Worm (Caenorhabditis elegans) whole organism, L3 larva: ENCODE data around the gene grd-6.

Experiments used
- R02D3.7 ChIP-seq: fragments of 150-350 bp; optimal IDR thresholded peaks from 2 replicates; lab custom pipeline; 2014; ENCODE audit warnings: missing biosample characterization, missing genetic modification characterization
- ama-1 ChIP-seq: fragments of 150-350 bp; optimal IDR thresholded peaks from 2 replicates; lab custom pipeline; 2018
- ceh-16 ChIP-seq: sonication (generic microtip); optimal IDR thresholded peaks from 2 replicates; lab custom pipeline; 2017; ENCODE audit warnings: missing biosample characterization, missing genetic modification characterization
- daf-12 ChIP-seq: fragments of 150-350 bp; optimal IDR thresholded peaks from 2 replicates; lab custom pipeline; 2014; ENCODE audit warnings: missing biosample characterization, missing genetic modification reagents, missing genetic modification characterization
- egl-5 ChIP-seq: fragments of 150-350 bp; optimal IDR thresholded peaks from 2 replicates; lab custom pipeline; 2017; ENCODE audit warnings: missing biosample characterization, missing genetic modification reagents, missing genetic modification characterization, inconsistent platforms
- nhr-237 ChIP-seq: fragments of 150-350 bp; optimal IDR thresholded peaks from 2 replicates; lab custom pipeline; 2014; ENCODE audit warnings: missing biosample characterization, missing genetic modification characterization
- nhr-76 ChIP-seq: fragments of 150-350 bp; sonication (generic microtip); optimal IDR thresholded peaks from 5 replicates; lab custom pipeline; 2014; ENCODE audit warnings: missing biosample characterization, missing genetic modification characterization
- pqm-1 ChIP-seq: fragments of 150-350 bp; optimal IDR thresholded peaks from 2 replicates; lab custom pipeline; 2017; ENCODE audit warnings: missing biosample characterization, missing genetic modification characterization, inconsistent platforms
- skn-1 ChIP-seq: fragments of 150-350 bp; optimal IDR thresholded peaks from 2 replicates; lab custom pipeline; 2014; ENCODE audit warnings: missing biosample characterization, missing genetic modification characterization

- TF ChIP-seq nhr-237 (tag; lab: Kevin White, UChicago): no peak
- no peak for TF ChIP-seq skn-1 (tag; lab: Kevin White, UChicago)
- TF ChIP-seq ceh-16 (tag; lab: Kevin White, UChicago): no peak
- TF ChIP-seq pqm-1 (tag; lab: Kevin White, UChicago): no peak
- TF ChIP-seq R02D3.7 (tag; lab: Kevin White, UChicago): no peak
- no peak for TF ChIP-seq nhr-76 (tag; lab: Kevin White, UChicago)
- no peak for TF ChIP-seq daf-12 (tag; lab: Kevin White, UChicago)
- TF ChIP-seq ama-1 (lab: Kevin White, UChicago): no peak
- TF ChIP-seq egl-5 (tag; lab: Kevin White, UChicago): no peak
Measured at ce11 chrV:9232296-9232695, 10.6 kb downstream of the grd-6 start, which contains the start of gene F07C3.3.
